Fruit fly (Drosophila melanogaster) whole organism, wandering third instar larva: Measurements from ENCODE around the gene CG10311.

Experiments
- Rel ChIP-seq, 2 experiments: fragments of 200-800 bp; sonication (Bioruptor generic) in 1 of 2; optimal IDR thresholded peaks; 2 replicates in 1 of 2; 3 replicates in 1 of 2; lab custom pipeline; 2016 to 2019; ENCODE audit warnings: mild to moderate bottlenecking in 2 of 2, missing biosample characterization in 2 of 2, missing genetic modification characterization in 2 of 2, moderate library complexity in 1 of 2
- dsf ChIP-seq: sonication (Bioruptor generic); optimal IDR thresholded peaks from 2 replicates; lab custom pipeline; 2016; ENCODE audit warnings: missing biosample characterization, missing genetic modification characterization, borderline replicate concordance

dm6 chr3R:16403023-16403733 lies 46.4 kb upstream of the CG10311 start, which contains the start of gene ss:
- TF ChIP-seq Rel (GFP tag; optimal IDR thresholded peaks at IDR 0.05; lab: Kevin White, UChicago) (no peak), Rel (tag; optimal IDR thresholded peaks at IDR 0.05; lab: Kevin White, UChicago) (no peak), dsf (no peak)
